Worm (Caenorhabditis elegans) whole organism, L1 larva: ENCODE results near the gene stt-3.

Source experiments
- fkh-10 ChIP-seq: sonication (generic microtip); optimal IDR thresholded peaks from 2 replicates; lab custom pipeline; 2017; ENCODE audit warnings: missing biosample characterization, missing genetic modification reagents, missing genetic modification characterization
- nhr-12 ChIP-seq: sonication (generic microtip); optimal IDR thresholded peaks from 2 replicates; lab custom pipeline; 2017; ENCODE audit warnings: missing biosample characterization, missing genetic modification characterization
- zag-1 ChIP-seq: fragments of 150-350 bp; optimal IDR thresholded peaks from 2 replicates; lab custom pipeline; 2014; ENCODE audit warnings: missing biosample characterization, missing genetic modification characterization

ce11 chrIII:6251511-6251910 is 3.1 kb downstream of the stt-3 start, which contains the start of gene amdh-1:
- TF ChIP-seq nhr-12 (tag; lab: Kevin White, UChicago), result no peak
- no peak for TF ChIP-seq fkh-10 (GFP tag; lab: Kevin White, UChicago)
- no peak for TF ChIP-seq zag-1
